Worm (Caenorhabditis elegans): ENCODE results near the gene pdi-1.

Gene pdi-1

DNA sequence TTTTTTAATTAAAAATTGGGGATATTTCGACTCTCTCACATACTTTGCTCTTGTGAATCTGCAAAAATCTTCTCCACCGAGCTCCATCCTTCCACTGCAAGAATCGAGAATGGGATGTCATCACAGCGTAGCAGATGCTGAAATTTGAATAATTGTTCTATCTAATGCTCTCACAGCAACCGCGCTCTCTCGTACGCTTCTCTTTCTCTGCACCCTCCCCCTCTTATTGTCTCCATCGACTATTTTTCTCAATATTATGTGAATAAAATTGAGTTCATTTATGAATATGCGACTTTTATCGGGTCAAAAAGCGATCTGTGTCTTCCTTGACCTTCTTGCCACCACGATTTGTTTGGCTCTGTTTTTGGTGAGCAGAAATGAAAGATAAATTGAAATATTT is 32.7 kb upstream of the pdi-1 start, which contains the start of gene F34D10.3:
Gene F34D10.3 (plus strand): TSS at position 249 of the 400 bp plus-strand sequence.
- no peak for TF ChIP-seq dmd-6 (GFP tag; IDR thresholded peaks at IDR 0.05)
- peak; percentile 48 for TF ChIP-seq mes-2 (tag; optimal IDR thresholded peaks at IDR 0.05; ENCODE audit: poor library complexity, severe bottlenecking)
- peak in 1 of 2 experiments; percentile 32 for TF ChIP-seq lsy-2 (tag; optimal IDR thresholded peaks at IDR 0.05)
- no peak for TF ChIP-seq tag-97 (GFP tag; IDR thresholded peaks at IDR 0.05)
- no peak for TF ChIP-seq lin-39 (tag; optimal IDR thresholded peaks at IDR 0.05)

DNA sequence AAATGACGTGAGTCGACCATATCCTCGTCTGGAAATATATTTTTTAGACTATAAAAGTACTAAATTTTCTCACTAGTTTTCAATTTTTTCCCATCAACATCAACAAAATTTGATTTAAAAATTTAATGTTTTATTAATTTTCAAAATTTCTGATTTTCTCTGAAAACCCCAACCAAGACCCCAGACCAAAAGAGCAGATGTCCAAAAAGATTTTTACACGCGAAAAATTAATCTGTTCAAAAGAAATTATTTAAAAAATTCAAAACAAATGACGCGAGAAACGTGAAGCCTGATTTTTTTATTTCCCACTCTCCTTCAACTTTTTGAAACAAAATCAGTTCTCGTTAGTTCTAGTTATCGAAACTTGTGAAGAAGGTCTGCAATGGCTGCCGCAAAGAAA is 29.2 kb upstream of the pdi-1 start, which contains the start of gene F34D10.8:
Gene F34D10.8 (plus strand): TSS at position 301 of the 400 bp plus-strand sequence.
- no peak for TF ChIP-seq daf-8 (GFP tag; IDR thresholded peaks at IDR 0.05)
- no peak for TF ChIP-seq mdl-1 (tag; optimal IDR thresholded peaks at IDR 0.05)
- no peak for TF ChIP-seq arid-1 (GFP tag; conservative IDR thresholded peaks at IDR 0.05)
- TF ChIP-seq R02D3.7 (tag; optimal IDR thresholded peaks at IDR 0.05): no peak
- no peak for TF ChIP-seq madf-9 (GFP tag; conservative IDR thresholded peaks at IDR 0.05)
- TF ChIP-seq hlh-30 (tag; optimal IDR thresholded peaks at IDR 0.05; ENCODE audit: insufficient read depth): no peak
- no peak for TF ChIP-seq aha-1 (tag)
- TF ChIP-seq Y75B8A.6 (GFP tag; IDR thresholded peaks at IDR 0.05): no peak
- TF ChIP-seq zip-2 (tag; optimal IDR thresholded peaks at IDR 0.05): no peak
- TF ChIP-seq ceh-28 (tag; optimal IDR thresholded peaks at IDR 0.05): no peak
- no peak for TF ChIP-seq gei-8 (GFP tag; optimal IDR thresholded peaks at IDR 0.05)
- no peak for TF ChIP-seq nhr-28 (tag; optimal IDR thresholded peaks at IDR 0.05)
- no peak for TF ChIP-seq ceh-82 (tag; optimal IDR thresholded peaks at IDR 0.05)
- TF ChIP-seq skn-1 (tag; optimal IDR thresholded peaks at IDR 0.05): no peak
- TF ChIP-seq daf-16 (GFP tag; optimal IDR thresholded peaks at IDR 0.05): no peak
- TF ChIP-seq daf-16 (tag; optimal IDR thresholded peaks at IDR 0.05): no peak
- no peak for TF ChIP-seq daf-19 (GFP tag; conservative IDR thresholded peaks at IDR 0.05)
- no peak for TF ChIP-seq F37D6.2 (tag; optimal IDR thresholded peaks at IDR 0.05)
- no peak for TF ChIP-seq spr-1 (tag; optimal IDR thresholded peaks at IDR 0.05)
- TF ChIP-seq pqm-1 (tag; optimal IDR thresholded peaks at IDR 0.05): no peak
- TF ChIP-seq nhr-111 (GFP tag; optimal IDR thresholded peaks at IDR 0.05): no peak

ce11 chrIII:3729520-3729919 is 28.3 kb upstream of the pdi-1 start, which contains the start of gene F34D10.9:
F34D10.9 (minus strand) TSS chrIII:3729620.
- TF ChIP-seq ZK337.2 (GFP tag; IDR thresholded peaks at IDR 0.05) (no peak), F49E8.2 (tag; optimal IDR thresholded peaks at IDR 0.05; ENCODE audit: borderline replicate concordance) (no peak), F44E2.7 (GFP tag; IDR thresholded peaks at IDR 0.05) (no peak), lin-39 (tag; optimal IDR thresholded peaks at IDR 0.05) (no peak)

DNA sequence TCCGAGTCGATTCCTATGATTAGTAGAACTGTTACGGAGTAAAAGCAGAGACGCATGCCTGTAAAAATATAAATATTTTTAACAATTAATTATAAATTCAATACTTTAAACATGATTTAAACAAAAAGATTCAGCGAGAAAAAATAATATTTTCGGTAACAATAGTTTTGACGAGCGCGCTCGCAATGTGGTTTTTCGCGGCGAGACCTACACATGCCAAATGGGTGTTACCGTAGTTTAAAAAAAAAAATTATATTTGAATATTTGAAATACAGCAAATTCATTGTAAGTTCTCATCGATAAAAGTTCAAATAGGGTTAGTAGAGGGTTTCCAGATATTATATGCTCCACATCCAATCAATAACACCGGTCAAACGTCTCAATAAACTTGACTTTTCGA is 25.2 kb upstream of the pdi-1 start, which contains the start of gene gldi-5:
Gene gldi-5 (minus strand): TSS at position 58 of the 400 bp plus-strand sequence.
- TF ChIP-seq dve-1 (tag; optimal IDR thresholded peaks at IDR 0.05; ENCODE audit: insufficient read depth): no peak
- no peak for TF ChIP-seq unc-130 (GFP tag; optimal IDR thresholded peaks at IDR 0.05)
- no peak for TF ChIP-seq zag-1 (tag; optimal IDR thresholded peaks at IDR 0.05)
- TF ChIP-seq ama-1 (optimal IDR thresholded peaks at IDR 0.05): no peak
- no peak for TF ChIP-seq ceh-82 (tag; optimal IDR thresholded peaks at IDR 0.05)
- TF ChIP-seq tra-1 (GFP tag; IDR thresholded peaks at IDR 0.05): no peak
- no peak for TF ChIP-seq ztf-11 (tag; optimal IDR thresholded peaks at IDR 0.05)
- TF ChIP-seq mxl-2 (GFP tag; conservative IDR thresholded peaks at IDR 0.05): no peak
- no peak for TF ChIP-seq zfp-2 (tag; optimal IDR thresholded peaks at IDR 0.05)
- no peak for TF ChIP-seq snpc-1.2 (GFP tag; IDR thresholded peaks at IDR 0.05)
- no peak for TF ChIP-seq lin-29 (GFP tag; IDR thresholded peaks at IDR 0.05)
- no peak for TF ChIP-seq ztf-7 (tag; optimal IDR thresholded peaks at IDR 0.05)
- TF ChIP-seq Y105C5A.15 (GFP tag; IDR thresholded peaks at IDR 0.05): no peak
- TF ChIP-seq ZK337.2 (GFP tag; IDR thresholded peaks at IDR 0.05): no peak
- no peak for TF ChIP-seq lin-13 (GFP tag; optimal IDR thresholded peaks at IDR 0.05)
- no peak for TF ChIP-seq duxl-1 (tag; optimal IDR thresholded peaks at IDR 0.05; ENCODE audit: poor library complexity)

Data from whole organism, L4 larva.